Fruit fly (Drosophila melanogaster) whole organism, embryonic: ENCODE data around the gene CG16753.
A peak's percentile ranks its signal among the peaks of the same experiment; 100 is the strongest.

Experiments used
- ATbp ChIP-seq: fragments of 200-800 bp; sonication (Bioruptor generic); optimal IDR thresholded peaks from 2 replicates; lab custom pipeline; 2017; ENCODE audit warnings: missing biosample characterization, mild to moderate bottlenecking, missing genetic modification characterization, missing genetic modification reagents
- Abd-B ChIP-seq: fragments of 200-800 bp; sonication (Bioruptor generic); optimal IDR thresholded peaks from 2 replicates; lab custom pipeline; 2018; ENCODE audit warnings: missing biosample characterization, mild to moderate bottlenecking, missing genetic modification characterization, moderate library complexity
- CG11093 ChIP-seq: fragments of 200-800 bp; sonication (Bioruptor generic); IDR thresholded peaks from 3 replicates; pipeline ENCODE4 v1.3.6; 2022; ENCODE audit warnings: missing biosample characterization, missing genetic modification characterization
- CG11723 ChIP-seq: fragments of 200-800 bp; sonication (Bioruptor generic); optimal IDR thresholded peaks from 2 replicates; lab custom pipeline; 2017; ENCODE audit warnings: missing biosample characterization, mild to moderate bottlenecking, missing genetic modification characterization
- CG1602 ChIP-seq: fragments of 200-800 bp; sonication (Bioruptor generic); optimal IDR thresholded peaks from 3 replicates; lab custom pipeline; 2016; ENCODE audit warnings: missing biosample characterization, missing genetic modification characterization
- CG1603 ChIP-seq: fragments of 200-800 bp; sonication (Bioruptor generic); optimal IDR thresholded peaks from 2 replicates; lab custom pipeline; 2019; ENCODE audit warnings: missing biosample characterization, mild to moderate bottlenecking, missing genetic modification characterization, moderate library complexity
- CG17328 ChIP-seq: fragments of 200-800 bp; sonication (Bioruptor generic); IDR thresholded peaks from 2 replicates; pipeline ENCODE4 v1.3.6; 2022; ENCODE audit warnings: missing biosample characterization, missing genetic modification characterization
- CG17361 ChIP-seq: fragments of 200-800 bp; sonication (Bioruptor generic); IDR thresholded peaks from 3 replicates; pipeline ENCODE4 v1.3.6; 2022; ENCODE audit warnings: missing biosample characterization, missing genetic modification characterization
- CG1832 ChIP-seq: fragments of 200-800 bp; sonication (Bioruptor generic); optimal IDR thresholded peaks from 2 replicates; lab custom pipeline; 2017; ENCODE audit warnings: missing biosample characterization, mild to moderate bottlenecking, missing genetic modification characterization, inconsistent platforms
- CG18599 ChIP-seq: fragments of 200-800 bp; sonication (Bioruptor generic); optimal IDR thresholded peaks from 3 replicates; lab custom pipeline; 2017; ENCODE audit warnings: missing biosample characterization, missing genetic modification characterization, mild to moderate bottlenecking, moderate library complexity, missing genetic modification reagents
- CG2678 ChIP-seq: fragments of 200-800 bp; sonication (Bioruptor generic); optimal IDR thresholded peaks from 3 replicates; lab custom pipeline; 2019; ENCODE audit warnings: missing biosample characterization, mild to moderate bottlenecking, missing genetic modification characterization, moderate library complexity
- CG6813 ChIP-seq: fragments of 200-800 bp; sonication (Bioruptor generic); optimal IDR thresholded peaks from 2 replicates; lab custom pipeline; 2017; ENCODE audit warnings: missing biosample characterization, missing genetic modification characterization, mild to moderate bottlenecking, moderate library complexity, missing genetic modification reagents
- CG7786 ChIP-seq: fragments of 200-800 bp; sonication (Bioruptor generic); optimal IDR thresholded peaks from 2 replicates; lab custom pipeline; 2016; ENCODE audit warnings: missing biosample characterization, missing genetic modification characterization
- CG9727 ChIP-seq: fragments of 200-800 bp; sonication (Bioruptor generic); optimal IDR thresholded peaks from 3 replicates; lab custom pipeline; 2017; ENCODE audit warnings: missing biosample characterization, mild to moderate bottlenecking, missing genetic modification characterization
- D ChIP-seq, 2 experiments: fragments of 200-800 bp in 1 of 2; fragments of >200 bp in 1 of 2; sonication (Bioruptor generic) in 1 of 2; optimal IDR thresholded peaks; 2 replicates in 1 of 2; 3 replicates in 1 of 2; lab custom pipeline; 2017; ENCODE audit warnings: mild to moderate bottlenecking in 1 of 2, missing biosample characterization in 1 of 2, missing genetic modification characterization in 1 of 2, missing genetic modification reagents in 1 of 2
- D19A ChIP-seq: fragments of 200-800 bp; optimal IDR thresholded peaks from 3 replicates; lab custom pipeline; 2019; ENCODE audit warnings: missing biosample characterization, mild to moderate bottlenecking, missing genetic modification characterization, moderate library complexity
- Dad ChIP-seq: fragments of 200-800 bp; sonication (Bioruptor generic); optimal IDR thresholded peaks from 3 replicates; lab custom pipeline; 2016; ENCODE audit warnings: missing biosample characterization, missing genetic modification characterization
- Dbx ChIP-seq: fragments of 200-800 bp; sonication (Bioruptor generic); IDR thresholded peaks from 3 replicates; pipeline ENCODE4 v1.3.6; 2022; ENCODE audit warnings: missing biosample characterization, missing genetic modification characterization
- Drgx ChIP-seq: fragments of 200-800 bp; sonication (Bioruptor generic); IDR thresholded peaks from 2 replicates; pipeline ENCODE4 v1.3.6; 2022; ENCODE audit warnings: missing biosample characterization, missing genetic modification characterization
- H15 ChIP-seq: fragments of 200-800 bp; sonication (Bioruptor generic); IDR thresholded peaks from 3 replicates; pipeline ENCODE4 v1.3.6; 2022; ENCODE audit warnings: missing biosample characterization, missing genetic modification characterization
- Nf-YA ChIP-seq: fragments of 200-800 bp; sonication (Bioruptor generic); IDR thresholded peaks from 2 replicates; pipeline ENCODE4 v1.3.6; 2022; ENCODE audit warnings: missing biosample characterization, missing genetic modification characterization
- Sox102F ChIP-seq: fragments of 200-800 bp; sonication (Bioruptor generic); optimal IDR thresholded peaks from 2 replicates; lab custom pipeline; 2018; ENCODE audit warnings: missing biosample characterization, mild to moderate bottlenecking, missing genetic modification characterization, moderate library complexity
- ara ChIP-seq: fragments of 200-800 bp; sonication (Bioruptor generic); IDR thresholded peaks from 2 replicates; pipeline ENCODE4 v1.3.6; 2022; ENCODE audit warnings: missing biosample characterization, missing genetic modification characterization
- bcd ChIP-seq: fragments of 200-800 bp; sonication (Bioruptor generic); optimal IDR thresholded peaks from 2 replicates; lab custom pipeline; 2017; ENCODE audit warnings: missing biosample characterization, mild to moderate bottlenecking, missing genetic modification characterization
- bsh ChIP-seq, 2 experiments: fragments of 200-800 bp; sonication (Bioruptor generic); optimal IDR thresholded peaks; 2 replicates each; lab custom pipeline; 2017 to 2018; ENCODE audit warnings: mild to moderate bottlenecking in 2 of 2, missing biosample characterization in 2 of 2, missing genetic modification characterization in 2 of 2, moderate library complexity in 1 of 2
- cas ChIP-seq: fragments of 200-800 bp; sonication (Bioruptor generic); IDR thresholded peaks from 2 replicates; pipeline ENCODE4 v1.3.6; 2022; ENCODE audit warnings: missing biosample characterization, missing genetic modification characterization
- chn ChIP-seq: fragments of 200-800 bp; sonication (Bioruptor generic); optimal IDR thresholded peaks from 2 replicates; lab custom pipeline; 2016; ENCODE audit warnings: missing biosample characterization, missing genetic modification characterization
- crol ChIP-seq: fragments of 200-800 bp; sonication (Bioruptor generic); IDR thresholded peaks from 2 replicates; pipeline ENCODE4 v1.3.6; 2022; ENCODE audit warnings: missing biosample characterization, missing genetic modification characterization
- dmrt11E ChIP-seq: fragments of 200-800 bp; sonication (Bioruptor generic); optimal IDR thresholded peaks from 3 replicates; lab custom pipeline; 2018; ENCODE audit warnings: missing biosample characterization, mild to moderate bottlenecking, missing genetic modification characterization, moderate library complexity
- gsb-n ChIP-seq: fragments of 200-800 bp; sonication (Bioruptor generic); optimal IDR thresholded peaks from 3 replicates; lab custom pipeline; 2018; ENCODE audit warnings: missing biosample characterization, mild to moderate bottlenecking, missing genetic modification characterization
- nom ChIP-seq: fragments of 200-800 bp; sonication (Bioruptor generic); optimal IDR thresholded peaks from 2 replicates; lab custom pipeline; 2017; ENCODE audit warnings: missing biosample characterization, missing genetic modification characterization, mild to moderate bottlenecking, moderate library complexity, missing genetic modification reagents
- oc ChIP-seq: fragments of 200-800 bp; sonication (Bioruptor generic); optimal IDR thresholded peaks from 2 replicates; lab custom pipeline; 2018; ENCODE audit warnings: missing biosample characterization, mild to moderate bottlenecking, missing genetic modification characterization, moderate library complexity
- pros ChIP-seq: fragments of 200-800 bp; sonication (Bioruptor generic); optimal IDR thresholded peaks from 3 replicates; lab custom pipeline; 2019; ENCODE audit warnings: missing biosample characterization, mild to moderate bottlenecking, missing genetic modification characterization, moderate library complexity
- row ChIP-seq: fragments of 200-800 bp; sonication (Bioruptor generic); IDR thresholded peaks from 3 replicates; pipeline ENCODE4 v1.3.6; 2022; ENCODE audit warnings: missing biosample characterization, missing genetic modification characterization
- sisA ChIP-seq: fragments of 200-800 bp; sonication (Bioruptor generic); IDR thresholded peaks from 2 replicates; pipeline ENCODE4 v1.3.6; 2022; ENCODE audit warnings: missing biosample characterization, missing genetic modification characterization
- slbo ChIP-seq: fragments of 200-800 bp; sonication (Bioruptor generic); IDR thresholded peaks from 2 replicates; pipeline ENCODE4 v1.3.6; 2022; ENCODE audit warnings: missing biosample characterization, missing genetic modification characterization
- sob ChIP-seq: fragments of 200-800 bp; sonication (Bioruptor generic); IDR thresholded peaks from 2 replicates; pipeline ENCODE4 v1.3.6; 2022; ENCODE audit warnings: missing biosample characterization, missing genetic modification characterization
- sug ChIP-seq: fragments of 200-800 bp; optimal IDR thresholded peaks from 2 replicates; lab custom pipeline; 2019; ENCODE audit warnings: missing biosample characterization, mild to moderate bottlenecking, missing genetic modification characterization, moderate library complexity
- trh ChIP-seq: fragments of 200-800 bp; sonication (Bioruptor generic); optimal IDR thresholded peaks from 2 replicates; lab custom pipeline; 2016; ENCODE audit warnings: missing biosample characterization, missing genetic modification characterization

Gene CG16753

dm6 chr3L:3073460-3073859 is 18.6 kb downstream of the CG16753 start:
- TF ChIP-seq CG17328 (GFP tag; lab: Robert Waterston, UW) (0 out of 2 replicates have a peak, but pooled peaks have one; percentile 20), ara (GFP tag; lab: Robert Waterston, UW) (peak; percentile 27; the same call in 1 of the 2 replicates), Abd-B (GFP tag; lab: Kevin White, UChicago) (no peak), trh (GFP tag; lab: Kevin White, UChicago) (no peak), dmrt11E (tag; lab: Kevin White, UChicago) (peak; percentile 20), CG7786 (no peak), crol (GFP tag; lab: Robert Waterston, UW) (no peak), sob (no peak), slbo (GFP tag; lab: Robert Waterston, UW) (0 out of 2 replicates have a peak, but pooled peaks have one; percentile 31), cas (GFP tag; lab: Robert Waterston, UW) (no peak), CG6813 (GFP tag; lab: Kevin White, UChicago) (peak; percentile 9), CG11723 (GFP tag; lab: Kevin White, UChicago) (no peak), gsb-n (tag; lab: Kevin White, UChicago) (no peak), CG1832 (peak; percentile 20), sug (no peak), oc (tag; lab: Kevin White, UChicago) (no peak), sisA (GFP tag; lab: Robert Waterston, UW) (no peak), Drgx (GFP tag; lab: Robert Waterston, UW) (0 out of 2 replicates have a peak, but pooled peaks have one; percentile 18), Dbx (GFP tag; lab: Robert Waterston, UW) (0 out of 3 replicates have a peak, but pooled peaks have one; percentile 7), row (GFP tag; lab: Robert Waterston, UW) (peak; percentile 53), ATbp (GFP tag; lab: Kevin White, UChicago) (peak; percentile 39), CG17361 (GFP tag; lab: Robert Waterston, UW) (no peak), Sox102F (GFP tag; lab: Kevin White, UChicago) (no peak), Dad (GFP tag; lab: Kevin White, UChicago) (no peak), nom (peak; percentile 0), CG11093 (GFP tag; lab: Robert Waterston, UW) (no peak), chn (peak; percentile 22), CG9727 (GFP tag; lab: Kevin White, UChicago) (peak; percentile 25), H15 (GFP tag; lab: Robert Waterston, UW) (no peak), CG1603 (tag; lab: Kevin White, UChicago) (peak; percentile 19), CG18599 (GFP tag; lab: Kevin White, UChicago) (peak; percentile 17), pros (GFP tag; lab: Kevin White, UChicago) (peak; percentile 49)

dm6 chr3L:3074380-3074779 is 19.5 kb downstream of the CG16753 start:
- TF ChIP-seq bsh (GFP tag; optimal IDR thresholded peaks at IDR 0.05; lab: Kevin White, UChicago), result peak in 1 of 2 experiments; percentile 7
- no peak for TF ChIP-seq CG2678 (tag; lab: Kevin White, UChicago)
- peak; percentile 21 for TF ChIP-seq D19A (tag; lab: Kevin White, UChicago)

DNA sequence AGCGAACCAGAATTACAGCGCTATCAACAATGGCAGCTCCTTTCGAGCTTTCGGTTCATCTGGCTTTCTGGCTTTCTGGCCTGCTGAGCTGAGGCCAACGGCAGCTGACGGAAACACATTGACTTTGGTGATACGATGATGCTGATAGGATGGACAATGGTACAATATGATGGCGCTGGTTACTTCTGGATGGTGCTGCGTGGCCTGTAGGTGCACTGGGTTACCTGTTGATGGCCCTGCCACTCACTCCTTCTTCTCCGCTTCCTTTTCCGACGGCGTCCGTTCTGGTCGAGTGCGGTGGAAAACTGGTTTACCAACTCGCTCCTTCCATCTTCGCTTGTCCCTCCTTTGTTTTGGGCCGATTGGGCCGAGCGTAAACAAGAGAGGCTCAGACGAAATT is 19.9 kb downstream of the CG16753 start:
- TF ChIP-seq nom, result peak; percentile 54
- TF ChIP-seq Nf-YA (GFP tag; lab: Robert Waterston, UW), result no peak
- peak; percentile 53 for TF ChIP-seq D (optimal IDR thresholded peaks at IDR 0.05; lab: Kevin White, UChicago)
- no peak for TF ChIP-seq D (GFP tag; optimal IDR thresholded peaks at IDR 0.05; lab: Kevin White, UChicago)
- TF ChIP-seq bcd, result no peak
- TF ChIP-seq CG1602 (GFP tag; lab: Kevin White, UChicago), result no peak
